Fruit fly (Drosophila melanogaster) whole organism, wandering third instar larva: ENCODE data around the gene Or24a.

ENCODE experiments used
- CrebA ChIP-seq: fragments of 200-800 bp; sonication (Bioruptor generic); optimal IDR thresholded peaks from 2 replicates; lab custom pipeline; 2016; ENCODE audit warnings: missing biosample characterization, mild to moderate bottlenecking, missing genetic modification characterization, borderline replicate concordance
- Myc ChIP-seq: fragments of >200 bp; optimal IDR thresholded peaks from 2 replicates; lab custom pipeline; 2017
- Rel ChIP-seq, 2 experiments: fragments of 200-800 bp; sonication (Bioruptor generic) in 1 of 2; optimal IDR thresholded peaks; 2 replicates in 1 of 2; 3 replicates in 1 of 2; lab custom pipeline; 2016 to 2019; ENCODE audit warnings: mild to moderate bottlenecking in 2 of 2, missing biosample characterization in 2 of 2, missing genetic modification characterization in 2 of 2, moderate library complexity in 1 of 2
- br ChIP-seq: fragments of 200-800 bp; sonication (Bioruptor generic); optimal IDR thresholded peaks from 2 replicates; lab custom pipeline; 2016; ENCODE audit warnings: missing biosample characterization, missing genetic modification characterization
- fru ChIP-seq: fragments of 200-800 bp; sonication (Bioruptor generic); optimal IDR thresholded peaks from 3 replicates; lab custom pipeline; 2016; ENCODE audit warnings: missing biosample characterization, mild to moderate bottlenecking, missing genetic modification characterization
- h ChIP-seq: fragments of 200-800 bp; sonication (Bioruptor generic); optimal IDR thresholded peaks from 3 replicates; lab custom pipeline; 2016; ENCODE audit warnings: missing biosample characterization, mild to moderate bottlenecking, missing genetic modification characterization
- lola ChIP-seq: fragments of >200 bp; optimal IDR thresholded peaks from 2 replicates; lab custom pipeline; 2017; ENCODE audit warnings: missing biosample characterization, missing genetic modification characterization
- pan ChIP-seq: fragments of >200 bp; optimal IDR thresholded peaks from 2 replicates; lab custom pipeline; 2017
- rgr ChIP-seq: fragments of 200-800 bp; sonication (Bioruptor generic); optimal IDR thresholded peaks from 3 replicates; lab custom pipeline; 2016; ENCODE audit warnings: missing biosample characterization, mild to moderate bottlenecking, missing genetic modification characterization
- sage ChIP-seq: fragments of 200-800 bp; sonication (Bioruptor generic); optimal IDR thresholded peaks from 2 replicates; lab custom pipeline; 2016; ENCODE audit warnings: missing biosample characterization, mild to moderate bottlenecking, missing genetic modification characterization
- usp ChIP-seq: fragments of >200 bp; optimal IDR thresholded peaks from 2 replicates; lab custom pipeline; 2017; ENCODE audit warnings: missing biosample characterization, missing genetic modification characterization

DNA sequence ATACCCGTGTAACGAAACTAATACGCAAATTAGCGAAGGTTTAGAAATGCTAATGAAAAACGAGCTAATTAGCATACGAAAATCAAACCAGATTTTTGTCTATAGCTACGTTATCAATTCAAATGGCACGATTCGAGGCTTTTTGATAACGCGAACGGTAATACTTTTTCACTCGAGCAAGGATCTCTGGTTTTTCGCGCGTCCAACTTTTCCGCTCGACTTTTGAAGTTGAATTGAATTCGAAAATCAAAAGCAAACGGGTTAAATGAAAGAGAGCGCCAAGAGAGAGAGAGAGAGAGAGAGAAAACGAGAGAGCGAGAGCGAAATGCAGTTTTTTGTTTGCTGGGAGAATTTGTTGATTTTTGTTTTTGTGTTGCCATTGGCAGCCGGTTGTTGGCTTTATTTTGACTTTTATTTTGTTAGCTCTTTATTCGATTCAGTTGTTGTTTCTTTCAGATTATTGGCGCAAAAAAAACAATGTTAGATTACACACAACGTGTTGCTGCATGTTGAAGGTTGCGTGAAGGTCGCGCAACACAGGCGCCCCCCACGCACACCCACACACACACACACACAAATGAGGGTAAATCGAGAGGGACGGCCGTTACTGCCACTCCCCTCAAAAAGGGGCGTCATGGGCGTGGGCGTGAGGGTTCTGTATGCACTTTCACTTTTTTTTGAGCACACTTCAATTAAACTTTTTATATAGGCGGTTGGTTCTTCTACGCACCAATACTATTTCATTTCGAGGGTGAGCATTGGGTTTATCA, 31.4 kb upstream of the Or24a start:
- TF ChIP-seq fru (peak; percentile 82), br (GFP tag; lab: Kevin White, UChicago) (no peak), pan (no peak), CrebA (GFP tag; lab: Kevin White, UChicago) (no peak), usp (GFP tag; lab: Kevin White, UChicago) (no peak), Rel (GFP tag; optimal IDR thresholded peaks at IDR 0.05; lab: Kevin White, UChicago) (no peak), Rel (tag; optimal IDR thresholded peaks at IDR 0.05; lab: Kevin White, UChicago) (no peak), Myc (lab: Kevin White, UChicago) (no peak), h (GFP tag; lab: Kevin White, UChicago) (peak; percentile 37), sage (peak; percentile 25), lola (GFP tag; lab: Kevin White, UChicago) (no peak), rgr (peak; percentile 22)
